Worm (Caenorhabditis elegans): ENCODE data around the gene C55A6.11.

ce11 chrV:11508773-11509172 is 11.5 kb upstream of the C55A6.11 start, which contains the start of gene ttll-5:
- no peak for TF ChIP-seq unc-39 (tag; optimal IDR thresholded peaks at IDR 0.05)
- TF ChIP-seq lin-13 (tag; optimal IDR thresholded peaks at IDR 0.05), result no peak
- no peak for TF ChIP-seq sptf-1 (tag; optimal IDR thresholded peaks at IDR 0.05)
